Worm (Caenorhabditis elegans): ENCODE results near the gene C08E3.14.

- no peak for TF ChIP-seq flt-1 (GFP tag; IDR thresholded peaks at IDR 0.05)
- TF ChIP-seq cog-1 (tag; optimal IDR thresholded peaks at IDR 0.05), result no peak
- no peak for TF ChIP-seq T22C8.4 (GFP tag; IDR thresholded peaks at IDR 0.05)
- TF ChIP-seq ref-1 (GFP tag; conservative IDR thresholded peaks at IDR 0.05), result no peak
- no peak for TF ChIP-seq klf-2 (GFP tag; conservative IDR thresholded peaks at IDR 0.05)
- no peak for TF ChIP-seq med-1 (GFP tag; optimal IDR thresholded peaks at IDR 0.05; ENCODE audit: insufficient read depth)
- no peak for TF ChIP-seq ztf-23 (GFP tag; IDR thresholded peaks at IDR 0.05)
- TF ChIP-seq tab-1 (GFP tag; IDR thresholded peaks at IDR 0.05), result no peak
Observed at ce11 chrII:1600661-1601060, 25.1 kb upstream of the C08E3.14 start, which contains the start of gene bath-26.
